Fruit fly (Drosophila melanogaster): ENCODE results near the gene CG34167.

Gene CG34167

dm6 chr2L:16006179-16006578, 2.7 kb upstream of the CG34167 start, which contains the start of gene CG31820:
TSS of gene CG31820 (minus strand) at chr2L:16006279.
- TF ChIP-seq CG8632 (GFP tag; optimal IDR thresholded peaks at IDR 0.05) (no peak), Blimp-1 (GFP tag; optimal IDR thresholded peaks at IDR 0.05) (no peak), fkh (GFP tag; optimal IDR thresholded peaks at IDR 0.05) (no peak), CG7368 (GFP tag; optimal IDR thresholded peaks at IDR 0.05) (no peak), achi (GFP tag; optimal IDR thresholded peaks at IDR 0.05) (no peak), fd59A (GFP tag; optimal IDR thresholded peaks at IDR 0.05) (no peak), CG16779 (tag; optimal IDR thresholded peaks at IDR 0.05) (no peak), dsx (GFP tag; optimal IDR thresholded peaks at IDR 0.05; ENCODE audit: poor library complexity, severe bottlenecking) (no peak), fd85E (GFP tag; optimal IDR thresholded peaks at IDR 0.05) (no peak), CG8119 (GFP tag; IDR thresholded peaks at IDR 0.05) (no peak), CG9139 (GFP tag; optimal IDR thresholded peaks at IDR 0.05) (no peak), eg (GFP tag; IDR thresholded peaks at IDR 0.05) (no peak), CG1621 (tag; optimal IDR thresholded peaks at IDR 0.05) (no peak), CG3032 (tag; optimal IDR thresholded peaks at IDR 0.05) (no peak), cyc (GFP tag; optimal IDR thresholded peaks at IDR 0.05) (no peak)

DNA sequence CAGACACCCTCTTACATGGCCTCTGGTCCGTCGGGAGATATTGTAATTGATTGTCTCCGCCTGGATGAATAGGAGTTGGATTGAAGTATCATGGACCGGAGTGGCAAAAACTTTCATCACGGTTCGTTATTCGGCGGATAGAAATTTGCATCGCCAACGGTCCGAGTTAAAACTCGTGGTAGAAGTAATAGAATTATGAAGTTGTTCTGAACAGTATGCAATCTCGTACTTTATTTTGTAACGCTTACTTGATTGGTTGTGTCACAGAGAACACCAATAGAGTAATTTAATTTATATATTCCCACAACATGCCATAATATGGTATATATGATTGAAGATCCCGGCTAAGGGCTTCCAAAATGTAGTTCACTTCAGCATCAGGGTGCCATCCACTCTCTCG, 584 bp upstream of the CG34167 start, which contains the start of the genes CG13245 and CG43816:
CG13245 (plus strand) TSS at position 301 of the 400 bp plus-strand sequence.
CG43816 (plus strand) TSS at position 301 of the 400 bp plus-strand sequence.
- TF ChIP-seq CG1621 (tag; optimal IDR thresholded peaks at IDR 0.05) (no peak), lz (GFP tag; optimal IDR thresholded peaks at IDR 0.05) (no peak), CG11294 (GFP tag; IDR thresholded peaks at IDR 0.05) (no peak), acj6 (GFP tag; optimal IDR thresholded peaks at IDR 0.05) (no peak), fd59A (GFP tag; optimal IDR thresholded peaks at IDR 0.05) (no peak), dsx (GFP tag; optimal IDR thresholded peaks at IDR 0.05; ENCODE audit: poor library complexity, severe bottlenecking) (no peak), esn (GFP tag; optimal IDR thresholded peaks at IDR 0.05) (no peak), CG10669 (GFP tag; optimal IDR thresholded peaks at IDR 0.05) (no peak), Sox14 (GFP tag; optimal IDR thresholded peaks at IDR 0.05) (no peak), net (GFP tag; optimal IDR thresholded peaks at IDR 0.05) (no peak), CG4318 (GFP tag; optimal IDR thresholded peaks at IDR 0.05) (no peak), CG9139 (GFP tag; optimal IDR thresholded peaks at IDR 0.05) (no peak), Eip75B (GFP tag; optimal IDR thresholded peaks at IDR 0.05) (no peak), Hr38 (GFP tag; optimal IDR thresholded peaks at IDR 0.05) (no peak), topi (GFP tag; optimal IDR thresholded peaks at IDR 0.05) (no peak), CG6854 (GFP tag; optimal IDR thresholded peaks at IDR 0.05) (no peak), CG11902 (GFP tag; optimal IDR thresholded peaks at IDR 0.05) (no peak), CG3919 (GFP tag; optimal IDR thresholded peaks at IDR 0.05) (no peak), Eip78C (GFP tag) (no peak)

DNA sequence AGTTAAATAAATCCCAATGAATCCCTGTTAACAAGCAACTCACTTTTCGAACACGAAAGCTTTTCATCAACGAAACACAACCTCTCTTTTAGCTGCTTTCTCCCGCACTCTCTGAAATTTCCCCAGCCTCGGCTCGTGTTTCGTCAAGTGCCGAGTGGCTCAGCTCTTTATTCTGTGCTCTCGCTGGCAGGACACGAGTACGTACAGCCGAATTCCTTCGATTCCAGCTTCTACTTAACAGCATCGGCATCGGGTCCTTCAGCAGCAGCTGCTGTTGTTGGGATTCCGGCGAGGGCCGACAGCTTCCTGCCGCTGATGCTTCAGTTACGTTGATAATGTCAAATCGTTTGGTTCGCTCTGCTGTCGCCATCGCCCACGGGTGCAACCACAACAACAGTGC, 3.2 kb downstream of the CG34167 start, which contains the start of gene beat-Ic:
beat-Ic (plus strand) TSS at position 93 of the 400 bp plus-strand sequence.
- TF ChIP-seq CG16779 (tag; optimal IDR thresholded peaks at IDR 0.05): no peak
- TF ChIP-seq Smox (GFP tag; optimal IDR thresholded peaks at IDR 0.05): no peak
- TF ChIP-seq CG9139 (GFP tag; optimal IDR thresholded peaks at IDR 0.05): no peak
- no peak for TF ChIP-seq Eip78C (GFP tag)
- TF ChIP-seq net (GFP tag; optimal IDR thresholded peaks at IDR 0.05): no peak
- no peak for TF ChIP-seq CG7368 (GFP tag; optimal IDR thresholded peaks at IDR 0.05)
- TF ChIP-seq CG8319 (GFP tag; optimal IDR thresholded peaks at IDR 0.05): no peak
- TF ChIP-seq Ets96B (tag; optimal IDR thresholded peaks at IDR 0.05): no peak
- no peak for TF ChIP-seq CG6276 (GFP tag; optimal IDR thresholded peaks at IDR 0.05)
- TF ChIP-seq Sox14 (GFP tag; optimal IDR thresholded peaks at IDR 0.05): no peak
- TF ChIP-seq CG31627 (GFP tag; optimal IDR thresholded peaks at IDR 0.05): no peak
- TF ChIP-seq CG6808 (GFP tag; optimal IDR thresholded peaks at IDR 0.05): no peak
- TF ChIP-seq Eip93F (GFP tag; optimal IDR thresholded peaks at IDR 0.05): no peak
- TF ChIP-seq Hr39 (GFP tag; optimal IDR thresholded peaks at IDR 0.05): no peak

All from whole organism, prepupa.